Worm (Caenorhabditis elegans): ENCODE measurements around the gene itr-1.

- TF ChIP-seq lsy-2 (tag; optimal IDR thresholded peaks at IDR 0.05) (no peak), egl-27 (tag; optimal IDR thresholded peaks at IDR 0.05) (no peak), snpc-4 (tag; optimal IDR thresholded peaks at IDR 0.05) (no peak), ama-1 (optimal IDR thresholded peaks at IDR 0.05) (no peak), skn-1 (tag; optimal IDR thresholded peaks at IDR 0.05) (no peak), ztf-11 (tag; optimal IDR thresholded peaks at IDR 0.05) (no peak)
These were observed 59.6 kb downstream of the itr-1 start, which contains the start of gene clx-1 for ce11 chrIV:7734619-7735018.
